Fruit fly (Drosophila melanogaster) whole organism, wandering third instar larva: ENCODE measurements around the gene Fbw5.
A peak's percentile ranks its signal among the peaks of the same experiment; 100 is the strongest.

Source experiments
- Abd-B ChIP-seq: fragments of >200 bp; optimal IDR thresholded peaks from 2 replicates; lab custom pipeline; 2017; ENCODE audit warnings: missing biosample characterization, missing genetic modification characterization
- CG32264 ChIP-seq: fragments of 200-800 bp; sonication (Bioruptor generic); optimal IDR thresholded peaks from 2 replicates; lab custom pipeline; 2016; ENCODE audit warnings: missing biosample characterization, missing genetic modification characterization
- CG9705 ChIP-seq: fragments of 200-800 bp; sonication (Bioruptor generic); optimal IDR thresholded peaks from 2 replicates; lab custom pipeline; 2018; ENCODE audit warnings: missing biosample characterization, mild to moderate bottlenecking, missing genetic modification characterization
- CrebA ChIP-seq: fragments of 200-800 bp; sonication (Bioruptor generic); optimal IDR thresholded peaks from 2 replicates; lab custom pipeline; 2016; ENCODE audit warnings: missing biosample characterization, mild to moderate bottlenecking, missing genetic modification characterization, borderline replicate concordance
- Dfd ChIP-seq: fragments of >200 bp; optimal IDR thresholded peaks from 2 replicates; lab custom pipeline; 2017; ENCODE audit warnings: missing biosample characterization, missing genetic modification characterization
- Dif ChIP-seq: fragments of 200-275, 200-300 bp; sonication (Bioruptor generic); optimal IDR thresholded peaks from 2 replicates; lab custom pipeline; 2018; ENCODE audit warnings: missing biosample characterization, missing genetic modification characterization; ENCODE audit not compliant: partially characterized antibody
- GATAd ChIP-seq: sonication (Bioruptor generic); optimal IDR thresholded peaks from 2 replicates; lab custom pipeline; 2016; ENCODE audit warnings: missing biosample characterization, missing genetic modification characterization
- HLH106 ChIP-seq: fragments of 200-800 bp; optimal IDR thresholded peaks from 3 replicates; lab custom pipeline; 2019; ENCODE audit warnings: missing biosample characterization, mild to moderate bottlenecking, missing genetic modification characterization, moderate library complexity
- Hnf4 ChIP-seq: fragments of 200-800 bp; sonication (Bioruptor generic); optimal IDR thresholded peaks from 2 replicates; lab custom pipeline; 2016; ENCODE audit warnings: missing biosample characterization, mild to moderate bottlenecking, missing genetic modification characterization
- Hr78 ChIP-seq: fragments of >200 bp; optimal IDR thresholded peaks from 2 replicates; lab custom pipeline; 2017; ENCODE audit warnings: missing biosample characterization, missing genetic modification characterization
- Hr83 ChIP-seq: fragments of 200-300 bp; sonication (Bioruptor generic); optimal IDR thresholded peaks from 2 replicates; lab custom pipeline; 2016; ENCODE audit warnings: missing biosample characterization, mild to moderate bottlenecking, missing genetic modification characterization, moderate library complexity; ENCODE audit not compliant: poor library complexity, severe bottlenecking
- Jra ChIP-seq: sonication (Bioruptor generic); optimal IDR thresholded peaks from 2 replicates; lab custom pipeline; 2016; ENCODE audit warnings: missing biosample characterization, missing genetic modification characterization
- Mio ChIP-seq: sonication (Bioruptor generic); optimal IDR thresholded peaks from 2 replicates; lab custom pipeline; 2016; ENCODE audit warnings: missing biosample characterization, missing genetic modification characterization
- Myc ChIP-seq: fragments of >200 bp; optimal IDR thresholded peaks from 2 replicates; lab custom pipeline; 2017
- N ChIP-seq: fragments of >200 bp; optimal IDR thresholded peaks from 2 replicates; lab custom pipeline; 2018; ENCODE audit warnings: missing biosample characterization, missing external identifiers, missing genetic modification characterization
- OdsH ChIP-seq: fragments of 200-800 bp; sonication (Bioruptor generic); optimal IDR thresholded peaks from 2 replicates; lab custom pipeline; 2016; ENCODE audit warnings: missing biosample characterization, mild to moderate bottlenecking, missing genetic modification characterization
- Rel ChIP-seq, 2 experiments: fragments of 200-800 bp; sonication (Bioruptor generic) in 1 of 2; optimal IDR thresholded peaks; 2 replicates in 1 of 2; 3 replicates in 1 of 2; lab custom pipeline; 2016 to 2019; ENCODE audit warnings: mild to moderate bottlenecking in 2 of 2, missing biosample characterization in 2 of 2, missing genetic modification characterization in 2 of 2, moderate library complexity in 1 of 2
- Sp1 ChIP-seq: fragments of 200-800 bp; sonication (Bioruptor generic); optimal IDR thresholded peaks from 3 replicates; lab custom pipeline; 2019; ENCODE audit warnings: missing biosample characterization, mild to moderate bottlenecking, missing genetic modification characterization, moderate library complexity
- Vsx2 ChIP-seq: fragments of 200-300, 225-300 bp; sonication (Bioruptor generic); optimal IDR thresholded peaks from 2 replicates; lab custom pipeline; 2018; ENCODE audit warnings: missing biosample characterization, missing genetic modification characterization; ENCODE audit not compliant: partially characterized antibody
- br ChIP-seq: fragments of 200-800 bp; sonication (Bioruptor generic); optimal IDR thresholded peaks from 2 replicates; lab custom pipeline; 2016; ENCODE audit warnings: missing biosample characterization, missing genetic modification characterization
- brk ChIP-seq: fragments of 200-800 bp; sonication (Bioruptor generic); optimal IDR thresholded peaks from 2 replicates; lab custom pipeline; 2016; ENCODE audit warnings: missing biosample characterization, mild to moderate bottlenecking, missing genetic modification characterization
- dl ChIP-seq, 2 experiments: fragments of 175-275, 200-275 bp in 1 of 2; fragments of 200-275 bp in 1 of 2; sonication (Bioruptor generic); optimal IDR thresholded peaks; lab custom pipeline; 2018; ENCODE audit warnings: mild to moderate bottlenecking in 2 of 2, missing biosample characterization in 2 of 2, missing genetic modification characterization in 2 of 2, moderate library complexity in 2 of 2; ENCODE audit not compliant: partially characterized antibody in 2 of 2, insufficient read depth in 1 of 2
- dmrt93B ChIP-seq: fragments of 200-800 bp; sonication (Bioruptor generic); optimal IDR thresholded peaks from 2 replicates; lab custom pipeline; 2018; ENCODE audit warnings: missing biosample characterization, mild to moderate bottlenecking, missing genetic modification characterization
- dsf ChIP-seq: sonication (Bioruptor generic); optimal IDR thresholded peaks from 2 replicates; lab custom pipeline; 2016; ENCODE audit warnings: missing biosample characterization, missing genetic modification characterization, borderline replicate concordance
- ey ChIP-seq: fragments of 200-800 bp; sonication (Bioruptor generic); optimal IDR thresholded peaks from 2 replicates; lab custom pipeline; 2016; ENCODE audit warnings: missing biosample characterization, missing genetic modification characterization
- foxo ChIP-seq, 2 experiments: fragments of 200-800 bp; sonication (Bioruptor generic); optimal IDR thresholded peaks; 2 replicates in 1 of 2; 3 replicates in 1 of 2; lab custom pipeline; 2016 to 2017; ENCODE audit warnings: missing biosample characterization in 2 of 2, missing genetic modification characterization in 2 of 2
- fru ChIP-seq: fragments of 200-800 bp; sonication (Bioruptor generic); optimal IDR thresholded peaks from 3 replicates; lab custom pipeline; 2016; ENCODE audit warnings: missing biosample characterization, mild to moderate bottlenecking, missing genetic modification characterization
- h ChIP-seq: fragments of 200-800 bp; sonication (Bioruptor generic); optimal IDR thresholded peaks from 3 replicates; lab custom pipeline; 2016; ENCODE audit warnings: missing biosample characterization, mild to moderate bottlenecking, missing genetic modification characterization
- jim ChIP-seq: fragments of 175-275, 200-325 bp; sonication (Bioruptor generic); optimal IDR thresholded peaks from 2 replicates; lab custom pipeline; 2016; ENCODE audit warnings: missing biosample characterization, mild to moderate bottlenecking, missing genetic modification characterization
- lola ChIP-seq: fragments of >200 bp; optimal IDR thresholded peaks from 2 replicates; lab custom pipeline; 2017; ENCODE audit warnings: missing biosample characterization, missing genetic modification characterization
- pan ChIP-seq: fragments of >200 bp; optimal IDR thresholded peaks from 2 replicates; lab custom pipeline; 2017
- psq ChIP-seq: fragments of 200-800 bp; sonication (Bioruptor generic); optimal IDR thresholded peaks from 3 replicates; lab custom pipeline; 2017; ENCODE audit warnings: missing biosample characterization, mild to moderate bottlenecking, missing genetic modification characterization, moderate library complexity
- rgr ChIP-seq: fragments of 200-800 bp; sonication (Bioruptor generic); optimal IDR thresholded peaks from 3 replicates; lab custom pipeline; 2016; ENCODE audit warnings: missing biosample characterization, mild to moderate bottlenecking, missing genetic modification characterization
- sage ChIP-seq: fragments of 200-800 bp; sonication (Bioruptor generic); optimal IDR thresholded peaks from 2 replicates; lab custom pipeline; 2016; ENCODE audit warnings: missing biosample characterization, mild to moderate bottlenecking, missing genetic modification characterization
- sv ChIP-seq: fragments of 200-800 bp; sonication (Bioruptor generic); optimal IDR thresholded peaks from 3 replicates; lab custom pipeline; 2016; ENCODE audit warnings: missing biosample characterization, missing genetic modification characterization
- tai ChIP-seq: sonication (Bioruptor generic); optimal IDR thresholded peaks from 2 replicates; lab custom pipeline; 2016; ENCODE audit warnings: missing biosample characterization, missing genetic modification characterization
- usp ChIP-seq: fragments of >200 bp; optimal IDR thresholded peaks from 2 replicates; lab custom pipeline; 2017; ENCODE audit warnings: missing biosample characterization, missing genetic modification characterization
- woc ChIP-seq: sonication (Bioruptor generic); optimal IDR thresholded peaks from 2 replicates; lab custom pipeline; 2016; ENCODE audit warnings: missing biosample characterization, mild to moderate bottlenecking, missing genetic modification characterization

The Fbw5 gene

dm6 chr2L:6082936-6083627 lies 17.3 kb upstream of the Fbw5 start:
- TF ChIP-seq GATAd (GFP tag; lab: Kevin White, UChicago) = no peak
- TF ChIP-seq Vsx2 = peak; percentile 30
- peak; percentile 57 for TF ChIP-seq br (GFP tag; lab: Kevin White, UChicago)
- TF ChIP-seq Sp1 (GFP tag; lab: Kevin White, UChicago) = peak; percentile 16
- peak; percentile 62 for TF ChIP-seq CrebA (GFP tag; lab: Kevin White, UChicago)
- TF ChIP-seq foxo (GFP tag; optimal IDR thresholded peaks at IDR 0.05; lab: Kevin White, UChicago) = no peak
- no peak for TF ChIP-seq usp (GFP tag; lab: Kevin White, UChicago)
- peak; percentile 29 for TF ChIP-seq OdsH (GFP tag; lab: Kevin White, UChicago)
- no peak for TF ChIP-seq Mio (GFP tag; lab: Kevin White, UChicago)
- TF ChIP-seq Dfd = no peak
- TF ChIP-seq Hr78 (GFP tag; lab: Kevin White, UChicago) = no peak
- no peak for TF ChIP-seq dmrt93B (GFP tag; lab: Kevin White, UChicago)
- no peak for TF ChIP-seq tai (GFP tag; lab: Kevin White, UChicago)
- no peak for TF ChIP-seq jim
- TF ChIP-seq Abd-B (GFP tag; lab: Kevin White, UChicago) = no peak
- TF ChIP-seq Hr83 (GFP tag; lab: Kevin White, UChicago) = peak; percentile 34
- TF ChIP-seq CG9705 (GFP tag; lab: Kevin White, UChicago) = no peak
- TF ChIP-seq rgr (GFP tag; lab: Kevin White, UChicago) = peak; percentile 27
- no peak for TF ChIP-seq N (GFP tag; lab: Kevin White, UChicago)
- no peak for TF ChIP-seq sage
- TF ChIP-seq Jra (GFP tag; lab: Kevin White, UChicago) = peak; percentile 49
- TF ChIP-seq h = peak; percentile 42
- TF ChIP-seq brk = peak; percentile 2
- TF ChIP-seq Rel (GFP tag; optimal IDR thresholded peaks at IDR 0.05; lab: Kevin White, UChicago) = no peak
- peak; percentile 52 for TF ChIP-seq Rel (tag; optimal IDR thresholded peaks at IDR 0.05; lab: Kevin White, UChicago)
- TF ChIP-seq Myc (lab: Kevin White, UChicago) = no peak
- TF ChIP-seq dl (GFP tag; optimal IDR thresholded peaks at IDR 0.05; lab: Kevin White, UChicago; ENCODE audit: insufficient read depth in 1 of 2, partially characterized antibody in 2 of 2) = no peak
- TF ChIP-seq sv (GFP tag; lab: Kevin White, UChicago) = no peak
- no peak for TF ChIP-seq dsf
- TF ChIP-seq psq (GFP tag; lab: Kevin White, UChicago) = peak; percentile 35
- TF ChIP-seq CG32264 (GFP tag; lab: Kevin White, UChicago) = no peak
- no peak for TF ChIP-seq HLH106
- TF ChIP-seq lola (GFP tag; lab: Kevin White, UChicago) = no peak
- no peak for TF ChIP-seq woc (GFP tag; lab: Kevin White, UChicago)
- peak; percentile 52 for TF ChIP-seq Dif (GFP tag; lab: Kevin White, UChicago)
- TF ChIP-seq pan (lab: Kevin White, UChicago) = no peak
- no peak for TF ChIP-seq ey (GFP tag; lab: Kevin White, UChicago)
- no peak for TF ChIP-seq fru
- peak; percentile 15 for TF ChIP-seq Hnf4
- TF ChIP-seq, all 38 proteins: peak for 14

- TF ChIP-seq Vsx2 = no peak
- TF ChIP-seq rgr (GFP tag; lab: Kevin White, UChicago) = no peak
- no peak for TF ChIP-seq GATAd (GFP tag; lab: Kevin White, UChicago)
- TF ChIP-seq jim = peak; percentile 81
- TF ChIP-seq brk = peak; percentile 60
- TF ChIP-seq CrebA (GFP tag; lab: Kevin White, UChicago) = peak; percentile 86
- TF ChIP-seq Dfd = no peak
- no peak for TF ChIP-seq ey (GFP tag; lab: Kevin White, UChicago)
- TF ChIP-seq Hr83 (GFP tag; lab: Kevin White, UChicago) = peak; percentile 76
- TF ChIP-seq Myc (lab: Kevin White, UChicago) = no peak
- TF ChIP-seq Rel (GFP tag; optimal IDR thresholded peaks at IDR 0.05; lab: Kevin White, UChicago) = peak; percentile 38
- TF ChIP-seq Rel (tag; optimal IDR thresholded peaks at IDR 0.05; lab: Kevin White, UChicago) = peak; percentile 58
- TF ChIP-seq tai (GFP tag; lab: Kevin White, UChicago) = peak; percentile 8
- peak; percentile 58 for TF ChIP-seq h
- TF ChIP-seq sv (GFP tag; lab: Kevin White, UChicago) = no peak
- TF ChIP-seq sage = no peak
- TF ChIP-seq Hnf4 = no peak
- peak; percentile 26 for TF ChIP-seq br (GFP tag; lab: Kevin White, UChicago)
- peak in 1 of 2 experiments; percentile 40 for TF ChIP-seq dl (GFP tag; optimal IDR thresholded peaks at IDR 0.05; lab: Kevin White, UChicago; ENCODE audit: insufficient read depth in 1 of 2, partially characterized antibody in 2 of 2)
- TF ChIP-seq fru = peak; percentile 69
- peak; percentile 8 for TF ChIP-seq HLH106
Observed at dm6 chr2L:6082157-6082645, 16.4 kb upstream of the Fbw5 start, which contains the start of gene Kr-h1. TSS of gene Kr-h1 (plus strand) at chr2L:6082603.
